Worm (Caenorhabditis elegans) whole organism, mixed stage, embryonic: Measurements from ENCODE around the gene faah-3.

ENCODE experiments used
- cnd-1 ChIP-seq: fragments of 200-800 bp; sonication (Bioruptor generic); optimal IDR thresholded peaks from 2 replicates; lab custom pipeline; 2018; ENCODE audit warnings: mild to moderate bottlenecking, missing genetic modification characterization, missing compliant biosample characterization
- drap-1 ChIP-seq: fragments of 200-800 bp; sonication (Bioruptor generic); optimal IDR thresholded peaks from 3 replicates; lab custom pipeline; 2018; ENCODE audit warnings: mild to moderate bottlenecking, missing genetic modification characterization, missing compliant biosample characterization
- elt-1 ChIP-seq: sonication (generic microtip); optimal IDR thresholded peaks from 2 replicates; lab custom pipeline; 2017; ENCODE audit warnings: missing genetic modification characterization, mild to moderate bottlenecking, missing compliant biosample characterization, antibody characterized with exemption, moderate library complexity, borderline replicate concordance; ENCODE audit not compliant: insufficient read depth
- flh-1 ChIP-seq: fragments of 200-800 bp; sonication (Bioruptor generic); optimal IDR thresholded peaks from 2 replicates; lab custom pipeline; 2018; ENCODE audit warnings: mild to moderate bottlenecking, missing genetic modification characterization, moderate library complexity, missing compliant biosample characterization
- lin-13 ChIP-seq: fragments of 150-350 bp; optimal IDR thresholded peaks from 2 replicates; lab custom pipeline; 2014; ENCODE audit warnings: missing biosample characterization, missing genetic modification characterization
- nhr-12 ChIP-seq: fragments of 150-350 bp; optimal IDR thresholded peaks from 2 replicates; lab custom pipeline; 2014; ENCODE audit warnings: missing biosample characterization, missing genetic modification characterization
- nhr-28 ChIP-seq: fragments of 150-350 bp; optimal IDR thresholded peaks from 2 replicates; lab custom pipeline; 2014; ENCODE audit warnings: missing biosample characterization, missing genetic modification characterization
- pha-4 ChIP-seq: fragments of 150-350 bp; optimal IDR thresholded peaks from 2 replicates; lab custom pipeline; 2018; ENCODE audit warnings: missing biosample characterization, missing genetic modification reagents, missing genetic modification characterization
- tbx-8 ChIP-seq: fragments of 200-800 bp; sonication (Bioruptor generic); optimal IDR thresholded peaks from 2 replicates; lab custom pipeline; 2018; ENCODE audit warnings: mild to moderate bottlenecking, missing genetic modification characterization, moderate library complexity, missing compliant biosample characterization
- unc-120 ChIP-seq: sonication (generic microtip); optimal IDR thresholded peaks from 2 replicates; lab custom pipeline; 2017; ENCODE audit warnings: missing genetic modification characterization, missing compliant biosample characterization; ENCODE audit not compliant: poor library complexity, severe bottlenecking
- unc-39 ChIP-seq: fragments of 150-350 bp; optimal IDR thresholded peaks from 2 replicates; lab custom pipeline; 2014; ENCODE audit warnings: missing biosample characterization, missing genetic modification characterization
- unc-62 ChIP-seq: fragments of 150-350 bp; optimal IDR thresholded peaks from 2 replicates; lab custom pipeline; 2014; ENCODE audit warnings: missing biosample characterization, missing genetic modification reagents, missing genetic modification characterization
- zip-8 ChIP-seq: fragments of 150-350 bp; optimal IDR thresholded peaks from 2 replicates; lab custom pipeline; 2014; ENCODE audit warnings: missing biosample characterization, missing genetic modification characterization
- ztf-11 ChIP-seq: fragments of 150-350 bp; optimal IDR thresholded peaks from 2 replicates; lab custom pipeline; 2014; ENCODE audit warnings: missing biosample characterization, missing genetic modification characterization

- TF ChIP-seq pha-4 (tag; lab: Kevin White, UChicago) (no peak), drap-1 (GFP tag; lab: Kevin White, UChicago) (no peak), nhr-12 (tag; lab: Kevin White, UChicago) (no peak), cnd-1 (no peak), nhr-28 (tag; lab: Kevin White, UChicago) (no peak), elt-1 (tag; lab: Kevin White, UChicago) (no peak), unc-62 (GFP tag; lab: Kevin White, UChicago) (no peak), zip-8 (no peak), tbx-8 (GFP tag; lab: Kevin White, UChicago) (no peak), unc-120 (tag; lab: Kevin White, UChicago) (no peak), lin-13 (tag; lab: Kevin White, UChicago) (no peak), flh-1 (GFP tag; lab: Kevin White, UChicago) (no peak), unc-39 (tag; lab: Kevin White, UChicago) (no peak), ztf-11 (tag; lab: Kevin White, UChicago) (no peak)
These were observed 7.7 kb upstream of the faah-3 start for ce11 chrIV:953136-953535.
